Fruit fly (Drosophila melanogaster) whole organism, embryonic: Measurements from ENCODE around the gene CG15435.

ENCODE experiments used
- ATbp ChIP-seq: fragments of 200-800 bp; sonication (Bioruptor generic); optimal IDR thresholded peaks from 2 replicates; lab custom pipeline; 2017; ENCODE audit warnings: missing biosample characterization, mild to moderate bottlenecking, missing genetic modification characterization, missing genetic modification reagents
- Adf1 ChIP-seq: fragments of 200-800 bp; sonication (Bioruptor generic); IDR thresholded peaks from 2 replicates; pipeline ENCODE4 v1.3.6; 2022; ENCODE audit warnings: missing biosample characterization, missing genetic modification characterization
- Bgb ChIP-seq: fragments of 200-800 bp; sonication (Bioruptor generic); IDR thresholded peaks from 2 replicates; pipeline ENCODE4 v1.3.6; 2022; ENCODE audit warnings: missing biosample characterization, missing genetic modification characterization; ENCODE audit not compliant: partially characterized antibody
- Bteb2 ChIP-seq: fragments of 200-800 bp; sonication (Bioruptor generic); optimal IDR thresholded peaks from 2 replicates; lab custom pipeline; 2016; ENCODE audit warnings: missing biosample characterization, missing genetic modification characterization
- CG10147 ChIP-seq: fragments of 200-800 bp; sonication (Bioruptor generic); optimal IDR thresholded peaks from 2 replicates; lab custom pipeline; 2019; ENCODE audit warnings: missing biosample characterization, mild to moderate bottlenecking, missing genetic modification characterization, moderate library complexity
- CG10431 ChIP-seq: fragments of 200-800 bp; sonication (Bioruptor generic); optimal IDR thresholded peaks from 3 replicates; lab custom pipeline; 2018; ENCODE audit warnings: missing biosample characterization, mild to moderate bottlenecking, missing genetic modification characterization
- CG11504 ChIP-seq: fragments of 200-800 bp; sonication (Bioruptor generic); optimal IDR thresholded peaks from 3 replicates; lab custom pipeline; 2019; ENCODE audit warnings: missing biosample characterization, mild to moderate bottlenecking, missing genetic modification characterization, moderate library complexity
- CG12104 ChIP-seq: fragments of 200-800 bp; sonication (Bioruptor generic); optimal IDR thresholded peaks from 3 replicates; lab custom pipeline; 2016; ENCODE audit warnings: missing biosample characterization, missing genetic modification characterization
- CG12219 ChIP-seq: fragments of 200-800 bp; sonication (Bioruptor generic); optimal IDR thresholded peaks from 3 replicates; lab custom pipeline; 2018; ENCODE audit warnings: missing biosample characterization, mild to moderate bottlenecking, missing genetic modification characterization
- CG13624 ChIP-seq: fragments of 200-800 bp; sonication (Bioruptor generic); optimal IDR thresholded peaks from 2 replicates; lab custom pipeline; 2016; ENCODE audit warnings: missing biosample characterization, missing genetic modification characterization
- CG14710 ChIP-seq: fragments of 200-800 bp; sonication (Bioruptor generic); optimal IDR thresholded peaks from 3 replicates; lab custom pipeline; 2019; ENCODE audit warnings: missing biosample characterization, mild to moderate bottlenecking, missing genetic modification characterization, moderate library complexity
- CG2678 ChIP-seq: fragments of 200-800 bp; sonication (Bioruptor generic); optimal IDR thresholded peaks from 3 replicates; lab custom pipeline; 2019; ENCODE audit warnings: missing biosample characterization, mild to moderate bottlenecking, missing genetic modification characterization, moderate library complexity
- CG31388 ChIP-seq: fragments of 200-800 bp; sonication (Bioruptor generic); optimal IDR thresholded peaks from 2 replicates; lab custom pipeline; 2016; ENCODE audit warnings: missing biosample characterization, missing genetic modification characterization
- CG43689 ChIP-seq: fragments of 200-800 bp; sonication (Bioruptor generic); IDR thresholded peaks from 2 replicates; pipeline ENCODE4 v1.3.6; 2022; ENCODE audit warnings: missing biosample characterization, missing genetic modification characterization
- CG4404 ChIP-seq: fragments of 200-800 bp; sonication (Bioruptor generic); IDR thresholded peaks from 2 replicates; pipeline ENCODE4 v1.3.6; 2022; ENCODE audit warnings: missing biosample characterization, missing genetic modification characterization
- CG7372 ChIP-seq: fragments of 200-800 bp; sonication (Bioruptor generic); IDR thresholded peaks from 2 replicates; pipeline ENCODE4 v1.3.6; 2022; ENCODE audit warnings: missing biosample characterization, missing genetic modification characterization
- CG7839 ChIP-seq: fragments of 200-800 bp; sonication (Bioruptor generic); optimal IDR thresholded peaks from 3 replicates; lab custom pipeline; 2018; ENCODE audit warnings: missing biosample characterization, mild to moderate bottlenecking, missing genetic modification characterization, moderate library complexity
- CG8281 ChIP-seq: fragments of 200-800 bp; sonication (Bioruptor generic); optimal IDR thresholded peaks from 2 replicates; lab custom pipeline; 2018; ENCODE audit warnings: missing biosample characterization, mild to moderate bottlenecking, missing genetic modification characterization, moderate library complexity
- CG8478 ChIP-seq: fragments of >200 bp; optimal IDR thresholded peaks from 2 replicates; lab custom pipeline; 2018
- CG9215 ChIP-seq: fragments of 200-800 bp; sonication (Bioruptor generic); IDR thresholded peaks from 2 replicates; pipeline ENCODE4 v1.3.6; 2022; ENCODE audit warnings: missing biosample characterization, missing genetic modification characterization
- D19B ChIP-seq: fragments of 200-800 bp; sonication (Bioruptor generic); optimal IDR thresholded peaks from 2 replicates; lab custom pipeline; 2017; ENCODE audit warnings: missing biosample characterization, mild to moderate bottlenecking, missing genetic modification characterization
- Dip2 ChIP-seq: fragments of 200-800 bp; sonication (Bioruptor generic); IDR thresholded peaks from 2 replicates; pipeline ENCODE4 v1.3.6; 2022; ENCODE audit warnings: missing biosample characterization, missing genetic modification characterization
- Dll ChIP-seq: fragments of 200-800 bp; sonication (Bioruptor generic); IDR thresholded peaks from 4 replicates; pipeline ENCODE4 v1.3.6; 2022; ENCODE audit warnings: missing biosample characterization, missing genetic modification characterization; ENCODE audit not compliant: partially characterized antibody
- Gug ChIP-seq: fragments of 200-800 bp; sonication (Bioruptor generic); IDR thresholded peaks from 4 replicates; pipeline ENCODE4 v1.3.6; 2022; ENCODE audit warnings: missing biosample characterization, missing genetic modification characterization
- HHEX ChIP-seq: fragments of 200-800 bp; sonication (Bioruptor generic); optimal IDR thresholded peaks from 3 replicates; lab custom pipeline; 2017; ENCODE audit warnings: missing biosample characterization, mild to moderate bottlenecking, missing genetic modification characterization, missing genetic modification reagents
- HLH54F ChIP-seq: fragments of 200-800 bp; sonication (Bioruptor generic); optimal IDR thresholded peaks from 3 replicates; lab custom pipeline; 2016; ENCODE audit warnings: missing biosample characterization, missing genetic modification characterization
- Hmr ChIP-seq: fragments of 200-800 bp; sonication (Bioruptor generic); optimal IDR thresholded peaks from 3 replicates; lab custom pipeline; 2017; ENCODE audit warnings: mild to moderate bottlenecking, missing biosample characterization, missing genetic modification reagents, missing genetic modification characterization
- Mad ChIP-seq: fragments of 200-800 bp; sonication (Bioruptor generic); optimal IDR thresholded peaks from 2 replicates; lab custom pipeline; 2016; ENCODE audit warnings: missing biosample characterization, missing genetic modification characterization
- Med ChIP-seq: fragments of 200-800 bp; sonication (Bioruptor generic); peaks from one replicate; lab custom pipeline; 2016; ENCODE audit warnings: missing biosample characterization, missing genetic modification characterization, mild to moderate bottlenecking, inconsistent platforms, moderate library complexity
- Mes4 ChIP-seq: fragments of 200-800 bp; sonication (Bioruptor generic); optimal IDR thresholded peaks from 2 replicates; lab custom pipeline; 2016; ENCODE audit warnings: missing biosample characterization, missing genetic modification characterization
- NC2β ChIP-seq: fragments of 200-800 bp; sonication (Bioruptor generic); optimal IDR thresholded peaks from 2 replicates; lab custom pipeline; 2016; ENCODE audit warnings: missing biosample characterization, missing genetic modification characterization
- Opbp ChIP-seq: fragments of 200-800 bp; sonication (Bioruptor generic); IDR thresholded peaks from 3 replicates; pipeline ENCODE4 v1.3.6; 2022; ENCODE audit warnings: missing biosample characterization, missing genetic modification characterization; ENCODE audit not compliant: partially characterized antibody
- Optix ChIP-seq: fragments of 200-800 bp; sonication (Bioruptor generic); IDR thresholded peaks from 3 replicates; pipeline ENCODE4 v1.3.6; 2022; ENCODE audit warnings: missing biosample characterization, missing genetic modification characterization
- Rx ChIP-seq: fragments of 200-800 bp; sonication (Bioruptor generic); IDR thresholded peaks from 2 replicates; pipeline ENCODE4 v1.3.6; 2022; ENCODE audit warnings: missing biosample characterization, missing genetic modification characterization
- Scr ChIP-seq: fragments of 200-800 bp; sonication (Bioruptor generic); IDR thresholded peaks from 2 replicates; pipeline ENCODE4 v1.3.6; 2022; ENCODE audit warnings: missing biosample characterization, missing genetic modification characterization; ENCODE audit not compliant: partially characterized antibody
- chinmo ChIP-seq: fragments of 200-800 bp; sonication (Bioruptor generic); IDR thresholded peaks from 4 replicates; pipeline ENCODE4 v1.3.6; 2022; ENCODE audit warnings: missing biosample characterization, missing genetic modification characterization; ENCODE audit not compliant: partially characterized antibody
- danr ChIP-seq: fragments of 200-800 bp; sonication (Bioruptor generic); IDR thresholded peaks from 2 replicates; pipeline ENCODE4 v1.3.6; 2022; ENCODE audit warnings: missing biosample characterization, missing genetic modification characterization
- hbn ChIP-seq: fragments of 200-800 bp; sonication (Bioruptor generic); IDR thresholded peaks from 2 replicates; pipeline ENCODE4 v1.3.6; 2022; ENCODE audit warnings: missing biosample characterization, missing genetic modification characterization; ENCODE audit not compliant: partially characterized antibody
- jumu ChIP-seq: fragments of 200-800 bp; sonication (Bioruptor generic); optimal IDR thresholded peaks from 3 replicates; lab custom pipeline; 2016; ENCODE audit warnings: missing biosample characterization, missing genetic modification characterization
- lab ChIP-seq: fragments of 200-800 bp; sonication (Bioruptor generic); optimal IDR thresholded peaks from 3 replicates; lab custom pipeline; 2017; ENCODE audit warnings: missing biosample characterization, missing genetic modification characterization, mild to moderate bottlenecking, moderate library complexity, missing genetic modification reagents
- luna ChIP-seq: fragments of 200-800 bp; sonication (Bioruptor generic); optimal IDR thresholded peaks from 2 replicates; lab custom pipeline; 2016; ENCODE audit warnings: missing biosample characterization, missing genetic modification characterization
- mirr ChIP-seq: fragments of 200-800 bp; sonication (Bioruptor generic); optimal IDR thresholded peaks from 3 replicates; lab custom pipeline; 2018; ENCODE audit warnings: missing biosample characterization, mild to moderate bottlenecking, missing genetic modification characterization
- peb ChIP-seq: fragments of 200-800 bp; sonication (Bioruptor generic); IDR thresholded peaks from 2 replicates; pipeline ENCODE4 v1.3.6; 2022; ENCODE audit warnings: missing biosample characterization, missing genetic modification characterization
- pita ChIP-seq: fragments of 200-800 bp; sonication (Bioruptor generic); optimal IDR thresholded peaks from 2 replicates; lab custom pipeline; 2017; ENCODE audit warnings: missing biosample characterization, mild to moderate bottlenecking, missing genetic modification characterization
- prd ChIP-seq, 3 experiments: fragments of >200 bp in 2 of 3; fragments of 200-800 bp in 1 of 3; sonication (Bioruptor generic) in 1 of 3; optimal IDR thresholded peaks in 2 of 3; IDR thresholded peaks in 1 of 3; 2 replicates in 2 of 3; 3 replicates in 1 of 3; pipeline versions ENCODE4 v1.3.6 to Lab custom; 2017 to 2022; ENCODE audit warnings: missing biosample characterization in 1 of 3, missing genetic modification characterization in 1 of 3
- sens ChIP-seq: fragments of 200-800 bp; sonication (Bioruptor generic); peaks from one replicate; lab custom pipeline; 2016; ENCODE audit warnings: missing biosample characterization, missing genetic modification characterization
- slp2 ChIP-seq: fragments of 200-800 bp; sonication (Bioruptor generic); optimal IDR thresholded peaks from 2 replicates; lab custom pipeline; 2016; ENCODE audit warnings: missing biosample characterization, missing genetic modification characterization
- wor ChIP-seq: fragments of 200-800 bp; sonication (Bioruptor generic); IDR thresholded peaks from 2 replicates; pipeline ENCODE4 v1.3.6; 2022; ENCODE audit warnings: missing biosample characterization, missing genetic modification characterization
- z ChIP-seq: fragments of 200-800 bp; sonication (Bioruptor generic); IDR thresholded peaks from 3 replicates; pipeline ENCODE4 v1.3.6; 2022; ENCODE audit warnings: missing biosample characterization, missing genetic modification characterization
- zen2 ChIP-seq: fragments of 200-800 bp; sonication (Bioruptor generic); IDR thresholded peaks from 3 replicates; pipeline ENCODE4 v1.3.6; 2022; ENCODE audit warnings: missing biosample characterization, missing genetic modification characterization; ENCODE audit not compliant: partially characterized antibody
- zfh1 ChIP-seq: fragments of 200-800 bp; sonication (Bioruptor generic); IDR thresholded peaks from 3 replicates; pipeline ENCODE4 v1.3.6; 2022; ENCODE audit warnings: missing biosample characterization, missing genetic modification characterization

The CG15435 gene

dm6 chr2L:4463323-4463722 is 3.8 kb downstream of the CG15435 start, which contains the start of the genes CG15443 and Paris (continued):
- TF ChIP-seq ATbp (GFP tag; lab: Kevin White, UChicago) (no peak), jumu (GFP tag; lab: Kevin White, UChicago) (no peak), danr (no peak), hbn (peak; percentile 48; the same call in 1 of the 2 replicates), CG13624 (GFP tag; lab: Kevin White, UChicago) (no peak), Hmr (no peak), CG7372 (GFP tag; lab: Robert Waterston, UW) (no peak), CG2678 (tag; lab: Kevin White, UChicago) (no peak), Bteb2 (GFP tag; lab: Kevin White, UChicago) (no peak), HHEX (GFP tag; lab: Kevin White, UChicago) (peak; percentile 20), CG43689 (GFP tag; lab: Robert Waterston, UW) (no peak), CG11504 (tag; lab: Kevin White, UChicago) (no peak), CG7839 (tag; lab: Kevin White, UChicago) (peak; percentile 16), Med (peak; percentile 81), prd (optimal IDR thresholded peaks at IDR 0.05; lab: Kevin White, UChicago) (no peak), prd (GFP tag; IDR thresholded peaks at IDR 0.05; lab: Robert Waterston, UW) (no peak), peb (no peak), NC2β (GFP tag; lab: Kevin White, UChicago) (no peak), Scr (peak; percentile 73), CG12104 (no peak), D19B (GFP tag; lab: Kevin White, UChicago) (no peak), Optix (GFP tag; lab: Robert Waterston, UW) (no peak), CG9215 (GFP tag; lab: Robert Waterston, UW) (no peak), Rx (no peak), CG8281 (no peak), z (GFP tag; lab: Robert Waterston, UW) (no peak), mirr (GFP tag; lab: Kevin White, UChicago) (peak; percentile 16), CG4404 (no peak), Opbp (GFP tag; lab: Robert Waterston, UW) (peak; percentile 82; the same call in 2 of the 3 replicates), HLH54F (no peak), slp2 (GFP tag; lab: Kevin White, UChicago) (no peak), lab (GFP tag; lab: Kevin White, UChicago) (peak; percentile 35), pita (GFP tag; lab: Kevin White, UChicago) (no peak), CG8478 (lab: Kevin White, UChicago) (no peak), CG10147 (no peak), chinmo (GFP tag; lab: Robert Waterston, UW) (peak; percentile 90), CG12219 (no peak), Mad (GFP tag; lab: Kevin White, UChicago) (no peak), wor (GFP tag; lab: Robert Waterston, UW) (no peak), Gug (GFP tag; lab: Robert Waterston, UW) (no peak), CG31388 (no peak), Mes4 (GFP tag; lab: Kevin White, UChicago) (no peak), zen2 (GFP tag; lab: Robert Waterston, UW) (peak; percentile 75; the same call in 2 of the 3 replicates), CG14710 (tag; lab: Kevin White, UChicago) (peak; percentile 60), CG10431 (GFP tag; lab: Kevin White, UChicago) (peak; percentile 3), Bgb (GFP tag; lab: Robert Waterston, UW) (peak; percentile 86), luna (GFP tag; lab: Kevin White, UChicago) (no peak), Dip2 (GFP tag; lab: Robert Waterston, UW) (no peak), zfh1 (GFP tag; lab: Robert Waterston, UW) (no peak), sens (GFP tag; lab: Kevin White, UChicago) (peak; percentile 82), Dll (GFP tag; lab: Robert Waterston, UW) (peak; percentile 45; the same call in 2 of the 4 replicates), Adf1 (GFP tag; lab: Robert Waterston, UW) (no peak)
